Fruit fly (Drosophila melanogaster): Measurements from ENCODE around the gene nmo.

- no peak for TF ChIP-seq CTCF (optimal IDR thresholded peaks at IDR 0.05)
- no peak for TF ChIP-seq CG8478 (optimal IDR thresholded peaks at IDR 0.05)
Measured at dm6 chr3L:7993570-7994319, 14.9 kb downstream of the nmo start.
